Fruit fly (Drosophila melanogaster) Kc167 (cell line): ENCODE measurements around the gene CG43725.

Experiments
- Myc ChIP-seq: fragments of >200 bp; optimal IDR thresholded peaks from 2 replicates; lab custom pipeline; 2017; ENCODE audit warnings: missing external identifiers
- Sin3A ChIP-seq: fragments of >200 bp; optimal IDR thresholded peaks from 2 replicates; lab custom pipeline; 2018; ENCODE audit warnings: missing external identifiers
- h ChIP-seq: fragments of >200 bp; optimal IDR thresholded peaks from 3 replicates; lab custom pipeline; 2018; ENCODE audit warnings: missing external identifiers
- psq ChIP-seq: fragments of >200 bp; optimal IDR thresholded peaks from 2 replicates; lab custom pipeline; 2017; ENCODE audit warnings: missing external identifiers
- ttk ChIP-seq: sonication (Bioruptor generic); optimal IDR thresholded peaks from 2 replicates; lab custom pipeline; 2017; ENCODE audit warnings: missing external identifiers

dm6 chr2L:11091111-11091510 is 15.8 kb downstream of the CG43725 start, which contains the start of gene Wdr59:
- TF ChIP-seq ttk (lab: Kevin White, UChicago) (no peak), psq (no peak), h (lab: Kevin White, UChicago) (no peak), Myc (lab: Kevin White, UChicago) (no peak), Sin3A (lab: Kevin White, UChicago) (no peak)
